Worm (Caenorhabditis elegans) whole organism, early embryonic: ENCODE measurements around the gene sdhb-1.

Experiments used
- B0310.2 ChIP-seq: sonication (generic microtip); optimal IDR thresholded peaks from 2 replicates; lab custom pipeline; 2016; ENCODE audit warnings: mild to moderate bottlenecking, missing genetic modification characterization, missing compliant biosample characterization
- F13C5.2 ChIP-seq: sonication (generic microtip); optimal IDR thresholded peaks from 2 replicates; lab custom pipeline; 2017; ENCODE audit warnings: mild to moderate bottlenecking, missing genetic modification characterization, inconsistent platforms, missing compliant biosample characterization
- aly-1 ChIP-seq: sonication (generic microtip); optimal IDR thresholded peaks from 2 replicates; lab custom pipeline; 2016; ENCODE audit warnings: missing genetic modification characterization, missing compliant biosample characterization
- ama-1 ChIP-seq: fragments of 150-350 bp; optimal IDR thresholded peaks from 2 replicates; lab custom pipeline; 2014
- ceh-13 ChIP-seq: fragments of 200-800 bp; sonication (Bioruptor generic); optimal IDR thresholded peaks from 2 replicates; lab custom pipeline; 2018; ENCODE audit warnings: mild to moderate bottlenecking, missing genetic modification characterization, missing compliant biosample characterization
- ets-7 ChIP-seq: sonication (generic microtip); optimal IDR thresholded peaks from 2 replicates; lab custom pipeline; 2016; ENCODE audit warnings: missing genotype, missing genetic modification characterization, missing compliant biosample characterization
- flt-1 ChIP-seq: fragments of 200-800 bp; sonication (Bioruptor generic); IDR thresholded peaks from 2 replicates; pipeline ENCODE4 v1.3.6; 2022; ENCODE audit warnings: missing genetic modification characterization, missing compliant biosample characterization
- hmbx-1 ChIP-seq: sonication (generic microtip); optimal IDR thresholded peaks from 2 replicates; lab custom pipeline; 2016; ENCODE audit warnings: mild to moderate bottlenecking, missing genetic modification characterization, missing compliant biosample characterization
- hnd-1 ChIP-seq: sonication (generic microtip); optimal IDR thresholded peaks from 2 replicates; lab custom pipeline; 2016; ENCODE audit warnings: missing genetic modification characterization, missing compliant biosample characterization
- pes-1 ChIP-seq: fragments of 200-800 bp; sonication (Bioruptor generic); IDR thresholded peaks from 2 replicates; pipeline ENCODE4 v1.3.6; 2022; ENCODE audit warnings: missing genetic modification reagents, missing genetic modification characterization, missing compliant biosample characterization
- scrt-1 ChIP-seq: fragments of 200-800 bp; sonication (Bioruptor generic); IDR thresholded peaks from 2 replicates; pipeline ENCODE4 v1.3.6; 2022; ENCODE audit warnings: missing genetic modification characterization, missing compliant biosample characterization
- sea-1 ChIP-seq: fragments of 200-800 bp; sonication (Bioruptor generic); conservative IDR thresholded peaks from 2 replicates; pipeline ENCODE4 v1.3.6; 2022; ENCODE audit warnings: missing genetic modification characterization, missing compliant biosample characterization
- tbx-11 ChIP-seq: fragments of 200-800 bp; sonication (Bioruptor generic); IDR thresholded peaks from 2 replicates; pipeline ENCODE4 v1.3.6; 2022; ENCODE audit warnings: missing genetic modification characterization, missing compliant biosample characterization
- tbx-37 ChIP-seq: fragments of 200-800 bp; sonication (Bioruptor generic); conservative IDR thresholded peaks from 2 replicates; pipeline ENCODE4 v1.3.6; 2022; ENCODE audit warnings: missing genetic modification reagents, missing genetic modification characterization, missing compliant biosample characterization

DNA sequence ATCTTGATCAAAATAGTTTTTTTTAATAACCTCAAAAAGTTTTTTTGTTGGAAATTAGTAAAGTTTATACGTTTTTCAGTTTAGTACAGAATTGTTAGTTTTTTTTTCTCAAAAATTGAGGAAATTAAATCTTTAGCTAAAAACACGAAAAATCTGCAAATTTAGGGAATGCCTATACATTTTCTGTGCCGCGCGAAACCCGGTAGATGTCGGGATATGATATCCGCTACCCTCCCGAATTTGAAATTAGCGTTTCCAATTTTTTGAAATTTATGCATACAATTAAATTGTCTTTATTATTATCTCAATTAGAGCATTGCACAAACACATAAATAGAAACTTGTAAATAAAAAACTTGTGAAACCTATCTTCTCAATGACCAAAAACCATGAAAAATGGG, 19.5 kb downstream of the sdhb-1 start:
- TF ChIP-seq sea-1 (GFP tag; lab: Robert Waterston, UW) = no peak
- TF ChIP-seq ama-1 = no peak
- TF ChIP-seq pes-1 (GFP tag; lab: Robert Waterston, UW) = no peak
- TF ChIP-seq hmbx-1 (tag; lab: Kevin White, UChicago) = no peak
- TF ChIP-seq ceh-13 (GFP tag; lab: Kevin White, UChicago) = no peak
- TF ChIP-seq tbx-11 = no peak
- no peak for TF ChIP-seq ets-7 (tag; lab: Kevin White, UChicago)
- no peak for TF ChIP-seq F13C5.2 (tag; lab: Kevin White, UChicago)
- TF ChIP-seq flt-1 (GFP tag; lab: Robert Waterston, UW) = no peak
- no peak for TF ChIP-seq aly-1 (tag; lab: Kevin White, UChicago)
- no peak for TF ChIP-seq hnd-1
- TF ChIP-seq tbx-37 (GFP tag; lab: Robert Waterston, UW) = no peak
- no peak for TF ChIP-seq scrt-1 (GFP tag; lab: Robert Waterston, UW)
- no peak for TF ChIP-seq B0310.2 (tag; lab: Kevin White, UChicago)
